Fruit fly (Drosophila melanogaster): ENCODE measurements around the gene CG13998.

The CG13998 gene

DNA sequence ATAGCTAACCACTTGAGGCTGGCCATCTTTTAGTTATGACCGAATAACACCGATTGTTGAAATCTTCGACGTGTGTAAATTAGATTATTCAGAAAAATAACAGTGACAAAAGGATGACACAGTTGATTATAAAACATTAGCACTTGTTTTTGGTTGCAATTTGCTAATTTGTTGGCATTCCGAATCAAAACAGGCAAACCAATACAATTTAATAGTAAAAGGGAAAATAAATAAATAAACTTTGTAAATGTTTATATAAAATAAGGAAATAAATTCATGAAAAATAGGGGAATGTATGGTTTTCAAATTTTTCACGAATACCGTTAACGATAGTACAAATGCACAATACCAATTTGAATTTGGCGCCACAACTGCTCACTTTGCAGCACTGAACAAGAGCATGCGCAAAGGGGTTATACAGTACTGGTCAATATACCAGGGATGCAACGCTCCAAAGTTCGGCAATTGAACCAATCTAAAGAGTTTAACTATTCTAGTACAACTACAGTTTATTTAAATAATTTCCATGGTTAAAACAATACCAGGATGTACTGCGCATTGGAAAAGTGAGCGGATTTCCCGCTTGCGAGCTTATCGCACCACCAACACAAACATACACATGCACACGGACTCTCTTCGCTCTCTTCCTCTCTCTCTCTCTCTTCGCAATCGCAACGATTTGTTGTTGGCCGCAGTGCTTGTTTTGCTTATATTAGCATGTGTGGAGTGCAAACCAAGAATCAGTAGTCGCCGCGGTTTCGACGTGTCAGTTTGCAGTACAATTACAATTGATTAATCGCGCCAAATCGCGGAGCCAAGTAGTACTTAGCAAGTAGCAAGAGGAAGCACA, 13.2 kb downstream of the CG13998 start, which contains the start of the genes Sfp26Ad and Gpdh1 (continued):
- peak; percentile 51 for TF ChIP-seq NK7.1 (GFP tag; optimal IDR thresholded peaks at IDR 0.05)
- TF ChIP-seq exex (tag; optimal IDR thresholded peaks at IDR 0.05), result peak; percentile 66
- peak; percentile 73 for TF ChIP-seq bcd (GFP tag; optimal IDR thresholded peaks at IDR 0.05)
- TF ChIP-seq pan (optimal IDR thresholded peaks at IDR 0.05), result no peak
- peak in 1 of 2 experiments; percentile 63 for TF ChIP-seq pan (GFP tag; optimal IDR thresholded peaks at IDR 0.05 in 1 of 2, IDR thresholded peaks at IDR 0.05 in 1 of 2)
- peak; percentile 85 for TF ChIP-seq B-H2 (GFP tag; optimal IDR thresholded peaks at IDR 0.05)
- TF ChIP-seq Doc2 (GFP tag; IDR thresholded peaks at IDR 0.05), result no peak
- no peak for TF ChIP-seq ara (GFP tag; IDR thresholded peaks at IDR 0.05)
- peak; percentile 72 for TF ChIP-seq pum (GFP tag; optimal IDR thresholded peaks at IDR 0.05)
- peak; percentile 94; the same call in 3 of the 4 replicates for TF ChIP-seq chinmo (GFP tag; IDR thresholded peaks at IDR 0.05; ENCODE audit: partially characterized antibody)
- TF ChIP-seq Mes4 (GFP tag; optimal IDR thresholded peaks at IDR 0.05), result peak; percentile 65
- TF ChIP-seq CG2875 (GFP tag; optimal IDR thresholded peaks at IDR 0.05), result peak; percentile 61
- TF ChIP-seq CG3163 (GFP tag; optimal IDR thresholded peaks at IDR 0.05), result peak; percentile 80
- TF ChIP-seq Meics (GFP tag; optimal IDR thresholded peaks at IDR 0.05), result peak; percentile 74
- peak; percentile 10; the same call in 1 of the 2 replicates for TF ChIP-seq ham (GFP tag; IDR thresholded peaks at IDR 0.05)
- TF ChIP-seq chn (GFP tag; optimal IDR thresholded peaks at IDR 0.05), result peak; percentile 74
- TF ChIP-seq CG17912 (GFP tag; optimal IDR thresholded peaks at IDR 0.05), result peak; percentile 71
- peak; percentile 77 for TF ChIP-seq Dll (GFP tag; IDR thresholded peaks at IDR 0.05; ENCODE audit: partially characterized antibody)
- peak; percentile 45 for TF ChIP-seq CG12071 (GFP tag; optimal IDR thresholded peaks at IDR 0.05)
- peak; percentile 55 for TF ChIP-seq pb (GFP tag; optimal IDR thresholded peaks at IDR 0.05)
- TF ChIP-seq Hr39 (optimal IDR thresholded peaks at IDR 0.05), result no peak
- peak; percentile 93 for TF ChIP-seq CG3847 (GFP tag; IDR thresholded peaks at IDR 0.05)
- no peak; the same call in 2 of the 3 replicates for TF ChIP-seq gce (GFP tag; IDR thresholded peaks at IDR 0.05)
- peak; percentile 85 for TF ChIP-seq stwl (tag; optimal IDR thresholded peaks at IDR 0.05)
- TF ChIP-seq HHEX (GFP tag; optimal IDR thresholded peaks at IDR 0.05), result peak; percentile 59
- TF ChIP-seq sim (GFP tag; IDR thresholded peaks at IDR 0.05), result peak; percentile 32; the same call in 1 of the 2 replicates
- no peak; the same call in 1 of the 2 replicates for TF ChIP-seq CG6272 (GFP tag; IDR thresholded peaks at IDR 0.05)
- peak; percentile 98 to 99 for TF ChIP-seq Trl (optimal IDR thresholded peaks at IDR 0.05)
- TF ChIP-seq Trl (GFP tag; optimal IDR thresholded peaks at IDR 0.05), result peak; percentile 92
- TF ChIP-seq CG3726 (GFP tag; IDR thresholded peaks at IDR 0.05), result 0 out of 3 replicates have a peak, but pooled peaks have one; percentile 4
- TF ChIP-seq CG18262 (tag; optimal IDR thresholded peaks at IDR 0.05), result peak; percentile 63
- TF ChIP-seq tio (GFP tag; optimal IDR thresholded peaks at IDR 0.05), result peak; percentile 48
- TF ChIP-seq Hmr (GFP tag; optimal IDR thresholded peaks at IDR 0.05), result peak; percentile 82
- peak; percentile 28 for TF ChIP-seq HLHmδ (GFP tag; optimal IDR thresholded peaks at IDR 0.05)
- TF ChIP-seq cas (GFP tag; IDR thresholded peaks at IDR 0.05), result 0 out of 2 replicates have a peak, but pooled peaks have one; percentile 14
- peak; percentile 80 for TF ChIP-seq Mad (GFP tag; optimal IDR thresholded peaks at IDR 0.05)
- peak; percentile 74 for TF ChIP-seq slou (GFP tag; optimal IDR thresholded peaks at IDR 0.05)
- peak; percentile 60; the same call in 2 of the 3 replicates for TF ChIP-seq CG34422 (GFP tag; IDR thresholded peaks at IDR 0.05)
- TF ChIP-seq sr (GFP tag; IDR thresholded peaks at IDR 0.05), result peak; percentile 59; the same call in 1 of the 3 replicates
- peak; percentile 45 for TF ChIP-seq onecut (GFP tag; IDR thresholded peaks at IDR 0.05)
- peak; percentile 71 for TF ChIP-seq gcm (GFP tag; optimal IDR thresholded peaks at IDR 0.05)
- no peak for TF ChIP-seq br (optimal IDR thresholded peaks at IDR 0.05)
- TF ChIP-seq repo (GFP tag; optimal IDR thresholded peaks at IDR 0.05), result peak; percentile 72
- peak; percentile 52 for TF ChIP-seq CG12104 (GFP tag; optimal IDR thresholded peaks at IDR 0.05)
- peak; percentile 45 for TF ChIP-seq CG8089 (GFP tag; optimal IDR thresholded peaks at IDR 0.05)
- TF ChIP-seq CG9727 (GFP tag; optimal IDR thresholded peaks at IDR 0.05), result peak; percentile 50
- TF ChIP-seq CG12236 (GFP tag; optimal IDR thresholded peaks at IDR 0.05), result peak; percentile 35
- TF ChIP-seq dysf (GFP tag; IDR thresholded peaks at IDR 0.05), result peak; percentile 67; the same call in 2 of the 3 replicates
- TF ChIP-seq fd102C (GFP tag; optimal IDR thresholded peaks at IDR 0.05), result peak; percentile 2
- peak; percentile 99 for TF ChIP-seq wek (GFP tag; optimal IDR thresholded peaks at IDR 0.05)

All from whole organism, embryonic.